Fruit fly (Drosophila melanogaster) whole organism, larva: ENCODE results near the gene Dim1.

Source experiments
- noc ChIP-seq: fragments of 200-800 bp; sonication (Bioruptor generic); optimal IDR thresholded peaks from 3 replicates; lab custom pipeline; 2019; ENCODE audit warnings: missing biosample characterization, mild to moderate bottlenecking, missing genetic modification characterization, moderate library complexity

Gene Dim1

dm6 chr2L:4375035-4376009 is 27.7 kb upstream of the Dim1 start:
- TF ChIP-seq noc: no peak

dm6 chr2L:4377747-4378146 is 25.3 kb upstream of the Dim1 start:
- no peak for TF ChIP-seq noc

- no peak for TF ChIP-seq noc
These were observed 24.7 kb upstream of the Dim1 start for dm6 chr2L:4378380-4378779.

- TF ChIP-seq noc: no peak
These were observed 20.5 kb upstream of the Dim1 start, which contains the start of gene CG17612 for dm6 chr2L:4382522-4382921. Gene CG17612, minus strand, starts transcription at chr2L:4382735.

dm6 chr2L:4385387-4386279 is 17.4 kb upstream of the Dim1 start, which contains the start of gene Vps53:
Gene Vps53, minus strand, starts transcription at chr2L:4386062.
- TF ChIP-seq noc: no peak

dm6 chr2L:4386926-4387550 is 16.0 kb upstream of the Dim1 start, which contains the start of gene Psf2:
Gene Psf2, minus strand, starts transcription at chr2L:4387356.
- TF ChIP-seq noc: no peak

dm6 chr2L:4388027-4388426 is 15.0 kb upstream of the Dim1 start, which contains the start of gene Tps1:
Gene Tps1, plus strand, starts transcription at chr2L:4388327.
- TF ChIP-seq noc: peak; percentile 12

- no peak for TF ChIP-seq noc
These were observed 13.5 kb upstream of the Dim1 start for dm6 chr2L:4389405-4390115.

dm6 chr2L:4393842-4394421 is 9.1 kb upstream of the Dim1 start, which contains the start of gene CG3652:
Gene CG3652, minus strand, starts transcription at chr2L:4393876.
- no peak for TF ChIP-seq noc

- TF ChIP-seq noc: no peak
These were observed 2.4 kb upstream of the Dim1 start, which contains the start of gene CG33003 for dm6 chr2L:4400653-4401052. Gene CG33003, plus strand, starts transcription at chr2L:4400953.

dm6 chr2L:4410855-4411254 is 7.8 kb downstream of the Dim1 start, which contains the start of gene CG43055:
Gene CG43055, plus strand, starts transcription at chr2L:4411155.
- TF ChIP-seq noc: no peak

- TF ChIP-seq noc: no peak
These were observed 11.0 kb downstream of the Dim1 start for dm6 chr2L:4414059-4414458.

dm6 chr2L:4416089-4416488 is 13.0 kb downstream of the Dim1 start:
- TF ChIP-seq noc: no peak

- no peak for TF ChIP-seq noc
These were observed 13.9 kb downstream of the Dim1 start for dm6 chr2L:4416903-4417302.

dm6 chr2L:4417982-4418381 is 14.9 kb downstream of the Dim1 start:
- no peak for TF ChIP-seq noc
